Worm (Caenorhabditis elegans) whole organism, young adult: ENCODE data around the gene arrd-24.

Experiments
- ama-1 ChIP-seq, 3 experiments: fragments of 150-350 bp in 1 of 3; sonication (generic microtip) in 2 of 3; optimal IDR thresholded peaks; 2 replicates each; lab custom pipeline; 2014 to 2018; ENCODE audit warnings: missing biosample characterization in 2 of 3, missing genetic modification characterization in 2 of 3, missing genetic modification reagents in 2 of 3
- lin-54 ChIP-seq: fragments of 200-800 bp; sonication (Bioruptor generic); optimal IDR thresholded peaks from 2 replicates; lab custom pipeline; 2018; ENCODE audit warnings: mild to moderate bottlenecking, missing genetic modification characterization, missing compliant biosample characterization
- tbp1 ChIP-seq: fragments of 200-800 bp; sonication (Bioruptor generic); optimal IDR thresholded peaks from 2 replicates; lab custom pipeline; 2018; ENCODE audit warnings: mild to moderate bottlenecking, missing genetic modification characterization, missing compliant biosample characterization

DNA sequence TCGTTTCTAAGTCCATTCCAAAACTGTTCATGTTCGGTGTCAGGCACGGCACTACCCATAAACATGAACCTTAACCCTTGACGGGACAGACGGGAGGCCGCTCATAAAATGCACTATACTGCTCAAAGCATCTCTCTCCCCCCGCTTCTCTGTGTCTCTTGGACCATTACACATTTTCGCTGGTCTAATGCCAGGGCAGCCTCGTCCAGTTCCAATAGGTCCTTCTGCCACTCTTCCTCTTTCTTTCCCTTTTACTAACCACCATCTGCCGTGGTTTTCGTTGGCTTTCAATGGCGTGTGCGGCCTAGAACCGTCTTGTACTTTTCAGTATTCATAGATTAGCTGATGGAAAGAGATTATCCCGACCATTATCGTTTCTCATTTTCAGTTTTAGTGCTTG, 32.1 kb downstream of the arrd-24 start:
- TF ChIP-seq lin-54 (GFP tag; lab: Kevin White, UChicago), result no peak
- TF ChIP-seq tbp1 (GFP tag; lab: Kevin White, UChicago), result no peak
- no peak for TF ChIP-seq ama-1 (optimal IDR thresholded peaks at IDR 0.05; lab: Kevin White, UChicago)
- no peak for TF ChIP-seq ama-1 (GFP tag; optimal IDR thresholded peaks at IDR 0.05; lab: Kevin White, UChicago)
